Fruit fly (Drosophila melanogaster) whole organism, pupa: ENCODE measurements around the gene CREG.

Source experiments
- CG12605 ChIP-seq: fragments of 200-800 bp; sonication (Bioruptor generic); IDR thresholded peaks from 2 replicates; pipeline ENCODE4 v1.3.6; 2022; ENCODE audit warnings: missing biosample characterization, missing genetic modification characterization
- CG14655 ChIP-seq: fragments of 200-800 bp; sonication (Bioruptor generic); optimal IDR thresholded peaks from 3 replicates; lab custom pipeline; 2017; ENCODE audit warnings: mild to moderate bottlenecking, missing biosample characterization, missing genetic modification reagents, missing genetic modification characterization
- CG15710 ChIP-seq: fragments of 200-800 bp; sonication (Bioruptor generic); optimal IDR thresholded peaks from 2 replicates; lab custom pipeline; 2018; ENCODE audit warnings: missing biosample characterization, mild to moderate bottlenecking, missing genetic modification characterization, moderate library complexity
- CG17806 ChIP-seq: fragments of 200-800 bp; sonication (Bioruptor generic); optimal IDR thresholded peaks from 2 replicates; lab custom pipeline; 2018; ENCODE audit warnings: missing biosample characterization, mild to moderate bottlenecking, missing genetic modification characterization, moderate library complexity
- CG4496 ChIP-seq: fragments of 200-800 bp; sonication (Bioruptor generic); IDR thresholded peaks from 3 replicates; pipeline ENCODE4 v1.3.6; 2022; ENCODE audit warnings: missing biosample characterization, missing genetic modification characterization
- CG8159 ChIP-seq: fragments of 200-800 bp; sonication (Bioruptor generic); optimal IDR thresholded peaks from 3 replicates; lab custom pipeline; 2018; ENCODE audit warnings: missing biosample characterization, mild to moderate bottlenecking, missing genetic modification characterization, moderate library complexity
- Pif1B ChIP-seq: fragments of 200-800 bp; sonication (Bioruptor generic); optimal IDR thresholded peaks from 3 replicates; lab custom pipeline; 2016; ENCODE audit warnings: missing biosample characterization, missing genetic modification characterization
- Snoo ChIP-seq: fragments of 200-800 bp; sonication (Bioruptor generic); optimal IDR thresholded peaks from 3 replicates; lab custom pipeline; 2017; ENCODE audit warnings: missing biosample characterization, mild to moderate bottlenecking, missing genetic modification characterization, inconsistent platforms
- fd96Ca ChIP-seq: fragments of 200-800 bp; sonication (Bioruptor generic); IDR thresholded peaks from 3 replicates; pipeline ENCODE4 v1.3.6; 2022; ENCODE audit warnings: missing biosample characterization, missing genetic modification characterization

dm6 chr3R:17412458-17413127 is 18.2 kb upstream of the CREG start, which contains the start of gene CG42821:
- TF ChIP-seq Snoo, result no peak
- TF ChIP-seq CG8159 (tag; lab: Kevin White, UChicago), result no peak
- TF ChIP-seq Pif1B (GFP tag; lab: Kevin White, UChicago), result no peak
- no peak for TF ChIP-seq CG4496 (GFP tag; lab: Robert Waterston, UW)
- TF ChIP-seq CG15710 (tag; lab: Kevin White, UChicago), result no peak
- no peak for TF ChIP-seq CG14655 (GFP tag; lab: Kevin White, UChicago)
- no peak for TF ChIP-seq CG17806 (tag; lab: Kevin White, UChicago)
- TF ChIP-seq fd96Ca (GFP tag; lab: Robert Waterston, UW), result no peak
- TF ChIP-seq CG12605 (GFP tag; lab: Robert Waterston, UW), result no peak
